Worm (Caenorhabditis elegans) whole organism, L1 larva: ENCODE measurements around the gene C49C8.8.

Experiments
- aha-1 ChIP-seq: fragments of 150-350 bp; optimal IDR thresholded peaks from 2 replicates; lab custom pipeline; 2014; ENCODE audit warnings: missing biosample characterization, missing genetic modification characterization
- ama-1 ChIP-seq: fragments of 150-350 bp; optimal IDR thresholded peaks from 2 replicates; lab custom pipeline; 2014
- ceh-8 ChIP-seq: fragments of 200-800 bp; sonication (Bioruptor generic); optimal IDR thresholded peaks from 2 replicates; lab custom pipeline; 2018; ENCODE audit warnings: mild to moderate bottlenecking, missing genetic modification characterization, moderate library complexity, missing compliant biosample characterization
- ceh-82 ChIP-seq, 3 experiments: fragments of 150-350 bp in 1 of 3; sonication (generic microtip) in 2 of 3; optimal IDR thresholded peaks; 2 replicates each; lab custom pipeline; 2014 to 2017; ENCODE audit warnings: missing biosample characterization in 3 of 3, missing genetic modification characterization in 3 of 3
- lin-15B ChIP-seq: fragments of 150-350 bp; sonication (generic microtip); optimal IDR thresholded peaks from 3 replicates; lab custom pipeline; 2014; ENCODE audit warnings: missing biosample characterization, missing genetic modification characterization
- lir-3 ChIP-seq: sonication (generic microtip); optimal IDR thresholded peaks from 2 replicates; lab custom pipeline; 2016; ENCODE audit warnings: mild to moderate bottlenecking, missing genetic modification characterization, moderate library complexity, missing compliant biosample characterization; ENCODE audit not compliant: poor library complexity
- nhr-76 ChIP-seq: sonication (generic microtip); optimal IDR thresholded peaks from 2 replicates; lab custom pipeline; 2017; ENCODE audit warnings: missing biosample characterization, missing genetic modification characterization
- nhr-77 ChIP-seq: fragments of 150-350 bp; optimal IDR thresholded peaks from 2 replicates; lab custom pipeline; 2014; ENCODE audit warnings: missing biosample characterization, missing genetic modification characterization
- pqm-1 ChIP-seq: sonication (generic microtip); optimal IDR thresholded peaks from 3 replicates; lab custom pipeline; 2017; ENCODE audit warnings: missing biosample characterization, missing genetic modification characterization
- skn-1 ChIP-seq: fragments of 150-350 bp; optimal IDR thresholded peaks from 2 replicates; lab custom pipeline; 2014; ENCODE audit warnings: missing biosample characterization, missing genetic modification characterization
- sox-4 ChIP-seq: sonication (generic microtip); optimal IDR thresholded peaks from 2 replicates; lab custom pipeline; 2016; ENCODE audit warnings: missing genetic modification characterization, missing compliant biosample characterization
- vab-15 ChIP-seq: sonication (generic microtip); optimal IDR thresholded peaks from 2 replicates; lab custom pipeline; 2017; ENCODE audit warnings: missing genotype, mild to moderate bottlenecking, missing genetic modification characterization, missing compliant biosample characterization
- ztf-11 ChIP-seq, 2 experiments: sonication (generic microtip); optimal IDR thresholded peaks; 2 replicates each; lab custom pipeline; 2016 to 2017; ENCODE audit warnings: missing genetic modification characterization in 2 of 2, missing biosample characterization in 1 of 2, missing compliant biosample characterization in 1 of 2

- TF ChIP-seq ceh-8 (GFP tag; lab: Kevin White, UChicago), result no peak
- no peak for TF ChIP-seq lin-15B
- no peak for TF ChIP-seq ceh-82 (tag; optimal IDR thresholded peaks at IDR 0.05; lab: Kevin White, UChicago)
- no peak for TF ChIP-seq vab-15 (tag; lab: Kevin White, UChicago)
- no peak for TF ChIP-seq ama-1
- TF ChIP-seq pqm-1 (tag; lab: Kevin White, UChicago), result no peak
- TF ChIP-seq aha-1 (tag; lab: Kevin White, UChicago), result no peak
- TF ChIP-seq ztf-11 (tag; optimal IDR thresholded peaks at IDR 0.05; lab: Kevin White, UChicago), result no peak
- TF ChIP-seq sox-4 (tag; lab: Kevin White, UChicago), result no peak
- no peak for TF ChIP-seq nhr-77
- TF ChIP-seq nhr-76 (tag; lab: Kevin White, UChicago), result no peak
- no peak for TF ChIP-seq lir-3
- no peak for TF ChIP-seq skn-1 (tag; lab: Kevin White, UChicago)
These were observed 6.2 kb downstream of the C49C8.8 start, which contains the start of gene C49C8.6 for ce11 chrIV:8658122-8658521.
